Worm (Caenorhabditis elegans): ENCODE results near the gene Y69A2AR.12.
A peak's percentile ranks its signal among the peaks of the same experiment; 100 is the strongest.

Y69A2AR.12 gene

DNA sequence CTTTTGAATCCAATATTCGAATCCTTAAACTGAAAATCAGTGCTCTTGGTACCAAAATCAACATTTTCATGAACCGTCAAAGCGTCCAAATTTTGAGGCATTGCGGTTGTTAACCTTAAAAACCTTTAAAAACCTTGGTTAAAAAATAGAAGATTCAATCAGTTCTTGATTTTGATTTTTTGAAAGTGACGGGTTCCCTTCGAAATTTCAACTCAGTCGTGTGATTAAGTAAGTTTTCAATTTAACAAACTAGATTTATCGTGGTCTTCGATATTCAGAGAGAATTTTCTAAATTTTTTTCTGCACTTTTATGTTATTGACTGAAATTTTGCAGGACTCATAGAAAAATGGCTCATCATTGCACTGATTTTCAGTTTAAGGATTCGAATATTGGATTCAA, at the start of gene Y69A2AR.12, which contains the start of gene Y69A2AR.25:
Gene Y69A2AR.12 (plus strand): TSS at position 348 of the 400 bp plus-strand sequence.
Gene Y69A2AR.25 (minus strand): TSS at position 101 of the 400 bp plus-strand sequence.
- TF ChIP-seq mls-2 (tag; optimal IDR thresholded peaks at IDR 0.05): no peak
- TF ChIP-seq ces-1 (GFP tag; optimal IDR thresholded peaks at IDR 0.05): no peak
- no peak for TF ChIP-seq lsy-2 (tag; optimal IDR thresholded peaks at IDR 0.05)
- no peak for TF ChIP-seq nhr-28 (tag; optimal IDR thresholded peaks at IDR 0.05)
- no peak for TF ChIP-seq lin-32 (GFP tag; optimal IDR thresholded peaks at IDR 0.05)
- no peak for TF ChIP-seq M03D4.4 (tag; optimal IDR thresholded peaks at IDR 0.05)

ce11 chrIV:2526836-2527235, 41.6 kb upstream of the Y69A2AR.12 start:
- TF ChIP-seq pha-4 (tag; optimal IDR thresholded peaks at IDR 0.05): no peak
- TF ChIP-seq lsy-2 (tag; optimal IDR thresholded peaks at IDR 0.05): no peak

ce11 chrIV:2529281-2529680, 39.1 kb upstream of the Y69A2AR.12 start:
- TF ChIP-seq nhr-2 (tag; optimal IDR thresholded peaks at IDR 0.05) (no peak), drap-1 (GFP tag; optimal IDR thresholded peaks at IDR 0.05) (no peak), flh-1 (GFP tag; optimal IDR thresholded peaks at IDR 0.05) (no peak), mep-1 (tag; optimal IDR thresholded peaks at IDR 0.05) (no peak), snpc-4 (tag; optimal IDR thresholded peaks at IDR 0.05) (no peak), lsy-2 (tag; optimal IDR thresholded peaks at IDR 0.05) (no peak), pha-4 (tag; optimal IDR thresholded peaks at IDR 0.05) (no peak), ceh-39 (tag; optimal IDR thresholded peaks at IDR 0.05) (no peak), ces-1 (GFP tag; optimal IDR thresholded peaks at IDR 0.05) (no peak), ztf-11 (tag; optimal IDR thresholded peaks at IDR 0.05) (no peak), lin-13 (tag; optimal IDR thresholded peaks at IDR 0.05) (no peak), ceh-43 (GFP tag; optimal IDR thresholded peaks at IDR 0.05) (no peak)

DNA sequence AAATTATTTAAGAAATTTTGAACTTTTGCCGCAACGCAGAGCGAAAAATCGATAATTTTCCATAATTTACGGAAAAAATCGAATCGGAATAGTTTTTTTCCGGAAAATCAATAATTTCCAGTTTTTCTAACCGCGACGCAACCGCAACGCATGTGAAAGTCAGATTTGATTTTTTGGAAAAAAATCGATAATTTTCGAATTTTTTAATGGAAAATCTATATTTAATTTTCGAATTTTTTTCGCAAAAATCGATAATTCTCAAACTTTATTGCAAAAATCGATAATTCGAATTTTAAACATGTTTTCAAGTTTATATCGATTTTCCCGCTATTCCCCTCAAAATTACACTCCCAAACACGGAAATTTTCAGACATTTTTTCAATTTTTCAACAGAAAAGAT, 38.1 kb upstream of the Y69A2AR.12 start:
- TF ChIP-seq cnd-1 (tag; optimal IDR thresholded peaks at IDR 0.05): no peak
- no peak for TF ChIP-seq nhr-76 (tag; optimal IDR thresholded peaks at IDR 0.05)
- no peak for TF ChIP-seq nhr-237 (tag; optimal IDR thresholded peaks at IDR 0.05)

ce11 chrIV:2537741-2538140, 30.7 kb upstream of the Y69A2AR.12 start:
- TF ChIP-seq pha-4 (tag; optimal IDR thresholded peaks at IDR 0.05): no peak
- TF ChIP-seq ces-1 (GFP tag; optimal IDR thresholded peaks at IDR 0.05): peak; percentile 89

- no peak for TF ChIP-seq nhr-12 (tag; optimal IDR thresholded peaks at IDR 0.05)
- TF ChIP-seq zip-8 (tag; optimal IDR thresholded peaks at IDR 0.05): no peak
- TF ChIP-seq mep-1 (tag; optimal IDR thresholded peaks at IDR 0.05): no peak
- no peak for TF ChIP-seq ceh-83 (GFP tag; optimal IDR thresholded peaks at IDR 0.05)
- TF ChIP-seq ceh-43 (GFP tag; optimal IDR thresholded peaks at IDR 0.05): no peak
- TF ChIP-seq snpc-4 (tag; optimal IDR thresholded peaks at IDR 0.05): no peak
- no peak for TF ChIP-seq elt-1 (tag; optimal IDR thresholded peaks at IDR 0.05; ENCODE audit: borderline replicate concordance, insufficient read depth)
- no peak for TF ChIP-seq flh-1 (GFP tag; optimal IDR thresholded peaks at IDR 0.05)
- no peak for TF ChIP-seq mls-2 (tag; optimal IDR thresholded peaks at IDR 0.05)
Measured at ce11 chrIV:2542001-2542400, 26.4 kb upstream of the Y69A2AR.12 start, which contains the start of gene sprr-3. Gene sprr-3, plus strand, starts transcription at chrIV:2542301.

DNA sequence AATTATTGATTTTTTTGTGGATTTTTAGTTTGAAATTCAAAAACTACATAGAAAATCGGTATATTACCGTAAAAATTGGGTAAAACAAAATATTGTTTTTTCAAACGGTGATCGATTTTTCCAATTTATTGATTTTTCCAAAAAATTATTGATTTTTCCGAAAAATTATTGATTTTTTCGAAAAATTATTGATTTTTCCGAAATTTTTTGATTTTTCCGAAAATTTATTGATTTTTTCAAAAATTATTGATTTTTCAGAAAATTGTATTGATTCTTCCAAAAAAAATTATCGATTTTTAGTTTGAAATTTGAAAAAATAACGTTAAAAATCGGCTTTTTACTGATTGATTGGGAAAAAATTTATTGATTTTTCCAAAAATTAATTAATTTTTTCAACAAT, 19.6 kb upstream of the Y69A2AR.12 start:
- TF ChIP-seq blmp-1 (tag; optimal IDR thresholded peaks at IDR 0.05) (no peak), flh-1 (GFP tag; optimal IDR thresholded peaks at IDR 0.05) (no peak), nhr-2 (tag; optimal IDR thresholded peaks at IDR 0.05) (no peak)

ce11 chrIV:2549542-2549941, 18.9 kb upstream of the Y69A2AR.12 start:
- TF ChIP-seq bed-3 (GFP tag; optimal IDR thresholded peaks at IDR 0.05): no peak
- TF ChIP-seq mab-5 (tag; optimal IDR thresholded peaks at IDR 0.05): no peak
- no peak for TF ChIP-seq flh-1 (GFP tag; optimal IDR thresholded peaks at IDR 0.05)
- no peak for TF ChIP-seq pha-4 (tag; optimal IDR thresholded peaks at IDR 0.05)
- no peak for TF ChIP-seq elt-1 (tag; optimal IDR thresholded peaks at IDR 0.05; ENCODE audit: borderline replicate concordance, insufficient read depth)
- no peak for TF ChIP-seq ham-2 (GFP tag; optimal IDR thresholded peaks at IDR 0.05)
- no peak for TF ChIP-seq mls-2 (tag; optimal IDR thresholded peaks at IDR 0.05)
